Worm (Caenorhabditis elegans) whole organism, L4 larva: Measurements from ENCODE around the gene capg-2.
A peak's percentile ranks its signal among the peaks of the same experiment; 100 is the strongest.

ENCODE experiments used
- F10B5.3 ChIP-seq: sonication (generic microtip); optimal IDR thresholded peaks from 2 replicates; lab custom pipeline; 2016; ENCODE audit warnings: mild to moderate bottlenecking, missing genetic modification characterization, missing compliant biosample characterization
- F44E2.7 ChIP-seq: fragments of 200-800 bp; sonication (Bioruptor generic); IDR thresholded peaks from 2 replicates; pipeline ENCODE4 v2.1.2; 2022; ENCODE audit warnings: missing genetic modification characterization, missing compliant biosample characterization
- T26A8.4 ChIP-seq: fragments of 200-800 bp; sonication (Bioruptor generic); IDR thresholded peaks from 2 replicates; pipeline ENCODE4 v1.3.6; 2022; ENCODE audit warnings: missing genetic modification characterization, missing compliant biosample characterization
- aha-1 ChIP-seq: fragments of 150-350 bp; peaks from one replicate; lab custom pipeline; 2014; ENCODE audit warnings: missing biosample characterization, missing genetic modification characterization
- ceh-20 ChIP-seq: fragments of 200-800 bp; sonication (Bioruptor generic); IDR thresholded peaks from 2 replicates; pipeline ENCODE4 v1.3.6; 2022; ENCODE audit warnings: missing genetic modification reagents, missing genetic modification characterization, missing compliant biosample characterization
- ceh-28 ChIP-seq: fragments of 150-350 bp; optimal IDR thresholded peaks from 2 replicates; lab custom pipeline; 2014; ENCODE audit warnings: missing biosample characterization, missing genetic modification reagents, missing genetic modification characterization
- ctbp-1 ChIP-seq: fragments of 200-800 bp; sonication (Bioruptor generic); IDR thresholded peaks from 2 replicates; pipeline ENCODE4 v1.3.6; 2022; ENCODE audit warnings: missing genetic modification reagents, missing genetic modification characterization, missing compliant biosample characterization
- daf-16 ChIP-seq, 3 experiments: sonication (generic microtip); optimal IDR thresholded peaks; 2 replicates each; lab custom pipeline; 2016 to 2017; ENCODE audit warnings: missing genetic modification characterization in 3 of 3, missing genetic modification reagents in 3 of 3, mild to moderate bottlenecking in 2 of 3, missing compliant biosample characterization in 2 of 3, missing biosample characterization in 1 of 3, moderate library complexity in 1 of 3
- dpl-1 ChIP-seq: fragments of 150-350 bp; optimal IDR thresholded peaks from 2 replicates; lab custom pipeline; 2014; ENCODE audit warnings: missing biosample characterization, missing genetic modification reagents, missing genetic modification characterization
- fkh-10 ChIP-seq: fragments of 150-350 bp; optimal IDR thresholded peaks from 2 replicates; lab custom pipeline; 2014; ENCODE audit warnings: missing biosample characterization, missing genetic modification reagents, missing genetic modification characterization
- hlh-11 ChIP-seq: fragments of 200-800 bp; sonication (Bioruptor generic); optimal IDR thresholded peaks from 2 replicates; lab custom pipeline; 2018; ENCODE audit warnings: mild to moderate bottlenecking, missing genetic modification characterization, missing compliant biosample characterization
- hlh-30 ChIP-seq: sonication (generic microtip); optimal IDR thresholded peaks from 2 replicates; lab custom pipeline; 2017; ENCODE audit warnings: antibody characterized with exemption, mild to moderate bottlenecking, missing genetic modification characterization, missing compliant biosample characterization; ENCODE audit not compliant: insufficient read depth
- lin-15B ChIP-seq: fragments of 150-350 bp; sonication (generic microtip); optimal IDR thresholded peaks from 3 replicates; lab custom pipeline; 2014; ENCODE audit warnings: missing biosample characterization, missing genetic modification characterization
- lin-39 ChIP-seq: fragments of 150-350 bp; optimal IDR thresholded peaks from 2 replicates; lab custom pipeline; 2014; ENCODE audit warnings: missing biosample characterization, missing genetic modification reagents, missing genetic modification characterization
- lsy-2 ChIP-seq, 2 experiments: fragments of 150-350 bp in 1 of 2; sonication (generic microtip) in 1 of 2; optimal IDR thresholded peaks; 2 replicates each; lab custom pipeline; 2014 to 2017; ENCODE audit warnings: missing biosample characterization in 2 of 2, missing genetic modification characterization in 2 of 2
- madf-9 ChIP-seq: fragments of 200-800 bp; sonication (Bioruptor generic); conservative IDR thresholded peaks from 2 replicates; pipeline ENCODE4 v1.3.6; 2022; ENCODE audit warnings: missing genetic modification reagents, missing genetic modification characterization, missing compliant biosample characterization
- mxl-3 ChIP-seq: fragments of 200-800 bp; sonication (Bioruptor generic); optimal IDR thresholded peaks from 2 replicates; lab custom pipeline; 2018; ENCODE audit warnings: mild to moderate bottlenecking, missing genetic modification characterization, missing compliant biosample characterization
- nhr-11 ChIP-seq: fragments of 150-350 bp; optimal IDR thresholded peaks from 2 replicates; lab custom pipeline; 2014; ENCODE audit warnings: missing biosample characterization, missing genetic modification characterization
- nhr-28 ChIP-seq: fragments of 150-350 bp; optimal IDR thresholded peaks from 2 replicates; lab custom pipeline; 2014; ENCODE audit warnings: missing biosample characterization, missing genetic modification characterization
- nhr-48 ChIP-seq: sonication (generic microtip); optimal IDR thresholded peaks from 2 replicates; lab custom pipeline; 2016; ENCODE audit warnings: mild to moderate bottlenecking, missing genetic modification characterization, missing compliant biosample characterization
- nhr-77 ChIP-seq: fragments of 150-350 bp; optimal IDR thresholded peaks from 2 replicates; lab custom pipeline; 2014; ENCODE audit warnings: missing biosample characterization, missing genetic modification characterization
- saeg-2 ChIP-seq: fragments of 200-800 bp; sonication (Bioruptor generic); IDR thresholded peaks from 2 replicates; pipeline ENCODE4 v1.3.6; 2022; ENCODE audit warnings: missing genetic modification reagents, missing genetic modification characterization, missing compliant biosample characterization
- unc-130 ChIP-seq: sonication (generic microtip); optimal IDR thresholded peaks from 2 replicates; lab custom pipeline; 2016; ENCODE audit warnings: missing genetic modification reagents, missing genetic modification characterization, missing compliant biosample characterization
- unc-62 ChIP-seq, 3 experiments: fragments of 150-350 bp in 1 of 3; sonication (generic microtip); optimal IDR thresholded peaks in 2 of 3; peaks in 1 of 3; 1 replicate in 1 of 3; 2 replicates in 2 of 3; lab custom pipeline; 2014 to 2017; ENCODE audit warnings: missing biosample characterization in 3 of 3, missing genetic modification characterization in 3 of 3, missing genetic modification reagents in 3 of 3, missing genotype in 1 of 3
- vab-7 ChIP-seq: fragments of 200-800 bp; sonication (Bioruptor generic); IDR thresholded peaks from 2 replicates; pipeline ENCODE4 v1.3.6; 2022; ENCODE audit warnings: missing genetic modification reagents, missing genetic modification characterization, missing compliant biosample characterization
- zfp-2 ChIP-seq: sonication (generic microtip); optimal IDR thresholded peaks from 2 replicates; lab custom pipeline; 2016; ENCODE audit warnings: mild to moderate bottlenecking, missing genetic modification characterization, missing compliant biosample characterization
- ztf-11 ChIP-seq: fragments of 150-350 bp; optimal IDR thresholded peaks from 2 replicates; lab custom pipeline; 2014; ENCODE audit warnings: missing biosample characterization, missing genetic modification characterization

capg-2 gene

ce11 chrV:12256398-12256797 lies 15.3 kb upstream of the capg-2 start, which contains the start of gene ugt-55:
ugt-55 (plus strand) TSS chrV:12256698.
- TF ChIP-seq ceh-28 (tag; lab: Kevin White, UChicago) (no peak), vab-7 (GFP tag; lab: Robert Waterston, UW) (no peak), F44E2.7 (GFP tag; lab: Robert Waterston, UW) (no peak)

- no peak for TF ChIP-seq lsy-2 (tag; optimal IDR thresholded peaks at IDR 0.05; lab: Kevin White, UChicago)
- TF ChIP-seq aha-1 (tag; lab: Kevin White, UChicago) = peak; percentile 97
Measured at ce11 chrV:12258922-12259321, 12.8 kb upstream of the capg-2 start, which contains the start of gene ugt-56. ugt-56 (plus strand) TSS chrV:12258982.

- TF ChIP-seq ceh-20 = no peak
- TF ChIP-seq, all 104 proteins: peak for 0
Measured at ce11 chrV:12261377-12261776, 10.3 kb upstream of the capg-2 start, which contains the start of gene tbb-6. tbb-6 (plus strand) TSS chrV:12261531.

- TF ChIP-seq nhr-48 (tag; lab: Kevin White, UChicago) (no peak), zfp-2 (tag; lab: Kevin White, UChicago) (no peak), ctbp-1 (GFP tag; lab: Robert Waterston, UW) (no peak), hlh-11 (tag; lab: Kevin White, UChicago) (no peak)
Measured at ce11 chrV:12263723-12264122, 8.0 kb upstream of the capg-2 start, which contains the start of gene ssp-35. ssp-35 (minus strand) TSS chrV:12263823.

ce11 chrV:12269272-12269767 lies 2.4 kb upstream of the capg-2 start, which contains the start of gene twk-24:
twk-24 (minus strand) TSS chrV:12269322.
- TF ChIP-seq hlh-30 (tag; lab: Kevin White, UChicago) = peak; percentile 6
- TF ChIP-seq lin-39 (tag; lab: Kevin White, UChicago) = no peak
- TF ChIP-seq nhr-11 (tag; lab: Kevin White, UChicago) = peak; percentile 17
- no peak for TF ChIP-seq ztf-11 (tag; lab: Kevin White, UChicago)
- TF ChIP-seq nhr-28 (tag; lab: Kevin White, UChicago) = no peak
- peak in 1 of 2 experiments; percentile 23 for TF ChIP-seq daf-16 (GFP tag; optimal IDR thresholded peaks at IDR 0.05; lab: Kevin White, UChicago)
- TF ChIP-seq daf-16 (tag; optimal IDR thresholded peaks at IDR 0.05; lab: Kevin White, UChicago) = no peak

ce11 chrV:12275714-12276113 lies 4.0 kb downstream of the capg-2 start:
- TF ChIP-seq dpl-1 (GFP tag; lab: Kevin White, UChicago) = no peak
- no peak for TF ChIP-seq fkh-10
- no peak for TF ChIP-seq unc-62 (GFP tag; optimal IDR thresholded peaks at IDR 0.05 in 1 of 2; lab: Kevin White, UChicago)
- no peak for TF ChIP-seq unc-62 (tag; optimal IDR thresholded peaks at IDR 0.05; lab: Kevin White, UChicago)
- no peak for TF ChIP-seq lin-39 (tag; lab: Kevin White, UChicago)
- no peak for TF ChIP-seq mxl-3
- no peak for TF ChIP-seq madf-9 (GFP tag; lab: Robert Waterston, UW)
- TF ChIP-seq unc-130 (GFP tag; lab: Kevin White, UChicago) = no peak
- TF ChIP-seq nhr-77 = no peak
- TF ChIP-seq lin-15B = no peak
- no peak for TF ChIP-seq saeg-2 (GFP tag; lab: Robert Waterston, UW)
- no peak for TF ChIP-seq F10B5.3 (tag; lab: Kevin White, UChicago)
- TF ChIP-seq hlh-11 (tag; lab: Kevin White, UChicago) = no peak

ce11 chrV:12276946-12277345 lies 5.3 kb downstream of the capg-2 start, which contains the start of gene bnc-1:
bnc-1 (minus strand) TSS chrV:12277046.
- no peak for TF ChIP-seq T26A8.4 (GFP tag; lab: Robert Waterston, UW)
- TF ChIP-seq F44E2.7 (GFP tag; lab: Robert Waterston, UW) = peak; percentile 33; the same call in 1 of the 2 replicates
- TF ChIP-seq, all 104 proteins: peak for 1
